Fruit fly (Drosophila melanogaster) whole organism, embryonic: ENCODE measurements around the gene Octbeta2R.

Experiments
- Bteb2 ChIP-seq: fragments of 200-800 bp; sonication (Bioruptor generic); optimal IDR thresholded peaks from 2 replicates; lab custom pipeline; 2016; ENCODE audit warnings: missing biosample characterization, missing genetic modification characterization
- CG14667 ChIP-seq: fragments of 200-800 bp; sonication (Bioruptor generic); IDR thresholded peaks from 2 replicates; pipeline ENCODE4 v1.3.6; 2022; ENCODE audit warnings: missing biosample characterization, missing genetic modification characterization
- CG3838 ChIP-seq: fragments of 200-800 bp; sonication (Bioruptor generic); optimal IDR thresholded peaks from 3 replicates; lab custom pipeline; 2016; ENCODE audit warnings: missing biosample characterization, missing genetic modification characterization
- corto ChIP-seq: fragments of 200-800 bp; sonication (Bioruptor generic); optimal IDR thresholded peaks from 2 replicates; lab custom pipeline; 2016; ENCODE audit warnings: missing biosample characterization, mild to moderate bottlenecking, missing genetic modification characterization, moderate library complexity
- tgo ChIP-seq: fragments of 200-800 bp; sonication (Bioruptor generic); IDR thresholded peaks from 3 replicates; pipeline ENCODE4 v1.3.6; 2022; ENCODE audit warnings: missing biosample characterization, missing genetic modification characterization
- usp ChIP-seq: fragments of >200 bp; optimal IDR thresholded peaks from 2 replicates; lab custom pipeline; 2017; ENCODE audit warnings: missing biosample characterization, missing genetic modification characterization

- TF ChIP-seq tgo (GFP tag; lab: Robert Waterston, UW) (no peak), Bteb2 (GFP tag; lab: Kevin White, UChicago) (no peak), CG3838 (GFP tag; lab: Kevin White, UChicago) (no peak), CG14667 (no peak), corto (GFP tag; lab: Kevin White, UChicago) (no peak), usp (no peak)
Observed at dm6 chr3R:12622778-12623177, 27.3 kb upstream of the Octbeta2R start.
